Worm (Caenorhabditis elegans): ENCODE measurements around the gene irld-19.

Gene irld-19

ce11 chrIII:12794200-12794599, 30.1 kb upstream of the irld-19 start:
- TF ChIP-seq ceh-28 (tag; optimal IDR thresholded peaks at IDR 0.05) (peak; percentile 95), dve-1 (tag; optimal IDR thresholded peaks at IDR 0.05; ENCODE audit: insufficient read depth) (no peak), rbr-2 (tag; optimal IDR thresholded peaks at IDR 0.05) (no peak)

ce11 chrIII:12789420-12789819, 25.3 kb upstream of the irld-19 start, which contains the start of gene BE10.1:
Gene BE10.1, minus strand, starts transcription at chrIII:12789520.
- TF ChIP-seq dmd-8 (GFP tag; IDR thresholded peaks at IDR 0.05) (no peak), unc-39 (tag; optimal IDR thresholded peaks at IDR 0.05) (no peak), fos-1 (tag; optimal IDR thresholded peaks at IDR 0.05) (no peak), ceh-62 (tag; optimal IDR thresholded peaks at IDR 0.05) (no peak), fkh-10 (GFP tag; optimal IDR thresholded peaks at IDR 0.05) (no peak), R02D3.7 (tag; optimal IDR thresholded peaks at IDR 0.05) (no peak), lin-13 (GFP tag; optimal IDR thresholded peaks at IDR 0.05) (no peak), hmg-1.1 (GFP tag; IDR thresholded peaks at IDR 0.05) (no peak), lir-3 (tag; optimal IDR thresholded peaks at IDR 0.05) (no peak), daf-19 (GFP tag; conservative IDR thresholded peaks at IDR 0.05) (no peak), attf-4 (tag; optimal IDR thresholded peaks at IDR 0.05) (no peak), aha-1 (tag) (no peak), mxl-3 (GFP tag; optimal IDR thresholded peaks at IDR 0.05) (no peak), ceh-82 (tag; optimal IDR thresholded peaks at IDR 0.05) (no peak), Y5F2A.4 (GFP tag; optimal IDR thresholded peaks at IDR 0.05) (no peak), unc-130 (GFP tag; optimal IDR thresholded peaks at IDR 0.05) (no peak), lim-7 (GFP tag; IDR thresholded peaks at IDR 0.05) (no peak)

- no peak for TF ChIP-seq mdt-29 (GFP tag; IDR thresholded peaks at IDR 0.05)
- peak; percentile 67 for TF ChIP-seq set-16 (GFP tag; IDR thresholded peaks at IDR 0.05)
- TF ChIP-seq rbr-2 (tag; optimal IDR thresholded peaks at IDR 0.05): no peak
- TF ChIP-seq nhr-25 (tag; optimal IDR thresholded peaks at IDR 0.05; ENCODE audit: borderline replicate concordance, insufficient read depth): no peak
- no peak for TF ChIP-seq ZK546.5 (tag; optimal IDR thresholded peaks at IDR 0.05)
- TF ChIP-seq ceh-44 (GFP tag; IDR thresholded peaks at IDR 0.05): no peak
- peak; percentile 68 for TF ChIP-seq aha-1 (tag)
- TF ChIP-seq F10B5.3 (tag; optimal IDR thresholded peaks at IDR 0.05): no peak
These were observed 24.1 kb upstream of the irld-19 start for ce11 chrIII:12788239-12788638.

DNA sequence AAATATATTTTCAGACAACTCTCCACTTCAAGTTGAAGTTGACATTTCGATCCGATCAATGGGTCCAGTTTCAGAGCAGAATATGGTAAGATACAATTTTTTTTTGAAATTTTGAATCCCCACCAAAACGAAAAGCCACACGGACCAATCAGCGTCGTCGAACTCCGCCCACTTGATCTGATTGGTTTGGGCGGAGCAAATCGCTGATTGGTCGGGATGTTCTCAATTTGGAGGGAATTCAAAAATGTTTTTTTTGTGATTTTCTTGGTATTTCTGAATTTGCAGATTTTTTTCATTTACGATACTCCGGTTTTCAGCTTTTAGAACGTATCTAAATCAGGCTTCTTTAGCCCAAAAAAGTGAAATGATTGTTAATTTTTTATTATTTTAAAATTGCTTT, 21.3 kb upstream of the irld-19 start:
- TF ChIP-seq ceh-44 (GFP tag; IDR thresholded peaks at IDR 0.05) (no peak), Y5F2A.4 (GFP tag; optimal IDR thresholded peaks at IDR 0.05) (no peak), zag-1 (tag; optimal IDR thresholded peaks at IDR 0.05) (no peak), nhr-10 (tag; optimal IDR thresholded peaks at IDR 0.05) (no peak), T26A8.4 (GFP tag; IDR thresholded peaks at IDR 0.05) (no peak), egl-27 (tag; optimal IDR thresholded peaks at IDR 0.05) (no peak), F26F4.8 (GFP tag; conservative IDR thresholded peaks at IDR 0.05) (no peak), tra-1 (GFP tag; IDR thresholded peaks at IDR 0.05) (no peak), lin-38 (GFP tag; IDR thresholded peaks at IDR 0.05) (no peak), F37D6.2 (tag; optimal IDR thresholded peaks at IDR 0.05) (no peak), ZK546.5 (tag; optimal IDR thresholded peaks at IDR 0.05) (no peak), F44E2.7 (GFP tag; IDR thresholded peaks at IDR 0.05) (no peak), lim-7 (GFP tag; IDR thresholded peaks at IDR 0.05) (no peak)

- TF ChIP-seq zfp-3 (GFP tag; conservative IDR thresholded peaks at IDR 0.05): no peak
- TF ChIP-seq pqm-1 (tag; optimal IDR thresholded peaks at IDR 0.05): no peak
- TF ChIP-seq F10B5.3 (tag; optimal IDR thresholded peaks at IDR 0.05): no peak
- no peak for TF ChIP-seq lin-1 (GFP tag; IDR thresholded peaks at IDR 0.05)
- TF ChIP-seq pha-4 (GFP tag; IDR thresholded peaks at IDR 0.05): no peak
- TF ChIP-seq pha-4 (tag; optimal IDR thresholded peaks at IDR 0.05): no peak
- TF ChIP-seq mdl-1 (tag; optimal IDR thresholded peaks at IDR 0.05): no peak
- TF ChIP-seq arid-1 (GFP tag; conservative IDR thresholded peaks at IDR 0.05): no peak
- no peak for TF ChIP-seq hlh-11 (tag; optimal IDR thresholded peaks at IDR 0.05)
- TF ChIP-seq fkh-10 (GFP tag; optimal IDR thresholded peaks at IDR 0.05): no peak
- no peak for TF ChIP-seq tra-1 (GFP tag; IDR thresholded peaks at IDR 0.05)
These were observed 20.7 kb upstream of the irld-19 start, which contains the start of gene lgc-37 for ce11 chrIII:12784854-12785253. Gene lgc-37, plus strand, starts transcription at chrIII:12785154.
